Worm (Caenorhabditis elegans) whole organism, mixed stage, embryonic: ENCODE data around the gene pqn-76.

Source experiments
- bed-3 ChIP-seq: fragments of 200-800 bp; sonication (Bioruptor generic); optimal IDR thresholded peaks from 3 replicates; lab custom pipeline; 2018; ENCODE audit warnings: mild to moderate bottlenecking, missing genetic modification characterization, moderate library complexity, missing compliant biosample characterization
- blmp-1 ChIP-seq: fragments of 150-350 bp; optimal IDR thresholded peaks from 2 replicates; lab custom pipeline; 2014; ENCODE audit warnings: missing biosample characterization, missing genetic modification characterization
- ceh-43 ChIP-seq: fragments of 200-800 bp; sonication (Bioruptor generic); optimal IDR thresholded peaks from 2 replicates; lab custom pipeline; 2018; ENCODE audit warnings: mild to moderate bottlenecking, missing genetic modification characterization, moderate library complexity, missing compliant biosample characterization
- cnd-1 ChIP-seq: fragments of 200-800 bp; sonication (Bioruptor generic); optimal IDR thresholded peaks from 2 replicates; lab custom pipeline; 2018; ENCODE audit warnings: mild to moderate bottlenecking, missing genetic modification characterization, missing compliant biosample characterization
- elt-3 ChIP-seq: fragments of 150-350 bp; optimal IDR thresholded peaks from 2 replicates; lab custom pipeline; 2014; ENCODE audit warnings: missing biosample characterization, missing genetic modification characterization
- flh-1 ChIP-seq: fragments of 200-800 bp; sonication (Bioruptor generic); optimal IDR thresholded peaks from 2 replicates; lab custom pipeline; 2018; ENCODE audit warnings: mild to moderate bottlenecking, missing genetic modification characterization, moderate library complexity, missing compliant biosample characterization
- hlh-1 ChIP-seq: fragments of 150-350 bp; optimal IDR thresholded peaks from 2 replicates; lab custom pipeline; 2014; ENCODE audit warnings: missing biosample characterization, missing genetic modification reagents, missing genetic modification characterization
- lin-13 ChIP-seq: fragments of 150-350 bp; optimal IDR thresholded peaks from 2 replicates; lab custom pipeline; 2014; ENCODE audit warnings: missing biosample characterization, missing genetic modification characterization
- lsy-2 ChIP-seq: fragments of 150-350 bp; optimal IDR thresholded peaks from 2 replicates; lab custom pipeline; 2014; ENCODE audit warnings: missing biosample characterization, missing genetic modification characterization
- mab-5 ChIP-seq: fragments of 150-350 bp; optimal IDR thresholded peaks from 2 replicates; lab custom pipeline; 2014; ENCODE audit warnings: missing biosample characterization, missing genetic modification characterization
- mep-1 ChIP-seq: fragments of 150-350 bp; optimal IDR thresholded peaks from 2 replicates; lab custom pipeline; 2017; ENCODE audit warnings: missing biosample characterization, missing genetic modification reagents, missing genetic modification characterization, inconsistent platforms
- mls-2 ChIP-seq: sonication (generic microtip); optimal IDR thresholded peaks from 2 replicates; lab custom pipeline; 2016; ENCODE audit warnings: mild to moderate bottlenecking, missing genetic modification characterization, moderate library complexity, missing compliant biosample characterization
- nhr-2 ChIP-seq: fragments of 150-350 bp; optimal IDR thresholded peaks from 2 replicates; lab custom pipeline; 2014; ENCODE audit warnings: missing biosample characterization, missing genetic modification characterization
- nhr-237 ChIP-seq: fragments of 150-350 bp; optimal IDR thresholded peaks from 2 replicates; lab custom pipeline; 2014; ENCODE audit warnings: missing biosample characterization, missing genetic modification characterization
- nhr-28 ChIP-seq: fragments of 150-350 bp; optimal IDR thresholded peaks from 2 replicates; lab custom pipeline; 2014; ENCODE audit warnings: missing biosample characterization, missing genetic modification characterization
- nhr-76 ChIP-seq: sonication (generic microtip); optimal IDR thresholded peaks from 2 replicates; lab custom pipeline; 2017; ENCODE audit warnings: missing biosample characterization, missing genetic modification characterization
- pha-4 ChIP-seq: fragments of 150-350 bp; optimal IDR thresholded peaks from 2 replicates; lab custom pipeline; 2018; ENCODE audit warnings: missing biosample characterization, missing genetic modification reagents, missing genetic modification characterization
- sem-2 ChIP-seq: fragments of 200-800 bp; sonication (Bioruptor generic); optimal IDR thresholded peaks from 2 replicates; lab custom pipeline; 2018; ENCODE audit warnings: mild to moderate bottlenecking, missing genetic modification characterization, missing compliant biosample characterization
- snpc-4 ChIP-seq: fragments of 150-350 bp; optimal IDR thresholded peaks from 2 replicates; lab custom pipeline; 2014; ENCODE audit warnings: missing biosample characterization, missing genetic modification characterization
- tbx-8 ChIP-seq: fragments of 200-800 bp; sonication (Bioruptor generic); optimal IDR thresholded peaks from 2 replicates; lab custom pipeline; 2018; ENCODE audit warnings: mild to moderate bottlenecking, missing genetic modification characterization, moderate library complexity, missing compliant biosample characterization
- unc-120 ChIP-seq: sonication (generic microtip); optimal IDR thresholded peaks from 2 replicates; lab custom pipeline; 2017; ENCODE audit warnings: missing genetic modification characterization, missing compliant biosample characterization; ENCODE audit not compliant: poor library complexity, severe bottlenecking
- unc-39 ChIP-seq: fragments of 150-350 bp; optimal IDR thresholded peaks from 2 replicates; lab custom pipeline; 2014; ENCODE audit warnings: missing biosample characterization, missing genetic modification characterization
- zip-8 ChIP-seq: fragments of 150-350 bp; optimal IDR thresholded peaks from 2 replicates; lab custom pipeline; 2014; ENCODE audit warnings: missing biosample characterization, missing genetic modification characterization
- ztf-11 ChIP-seq: fragments of 150-350 bp; optimal IDR thresholded peaks from 2 replicates; lab custom pipeline; 2014; ENCODE audit warnings: missing biosample characterization, missing genetic modification characterization

Gene pqn-76

DNA sequence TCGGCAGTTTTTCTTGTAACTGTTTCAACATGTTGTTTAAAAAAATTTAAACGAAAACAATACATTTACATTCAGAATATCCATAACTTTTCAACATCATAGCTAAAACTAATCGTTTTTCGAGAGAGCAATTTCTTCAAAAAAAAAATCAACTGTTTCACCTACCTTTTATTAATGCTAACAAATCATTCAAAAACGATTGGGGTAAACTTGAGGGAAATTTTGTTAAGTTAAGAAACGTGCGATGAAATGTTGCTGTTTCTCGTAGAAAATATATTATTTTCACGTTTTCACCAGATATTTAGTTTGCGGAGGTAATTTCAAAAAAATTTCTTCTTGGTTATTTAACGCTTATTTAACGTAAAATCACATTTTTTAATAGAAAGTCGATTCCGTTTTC, 27.5 kb downstream of the pqn-76 start:
- TF ChIP-seq blmp-1 (tag; lab: Kevin White, UChicago), result no peak
- TF ChIP-seq lin-13, result no peak
- no peak for TF ChIP-seq bed-3
- no peak for TF ChIP-seq nhr-28
- no peak for TF ChIP-seq flh-1
- no peak for TF ChIP-seq tbx-8 (GFP tag; lab: Kevin White, UChicago)
- TF ChIP-seq hlh-1, result no peak
- TF ChIP-seq lsy-2, result no peak
- no peak for TF ChIP-seq unc-120
- TF ChIP-seq cnd-1 (tag; lab: Kevin White, UChicago), result no peak

ce11 chrIV:15613141-15613540, 34.3 kb downstream of the pqn-76 start:
- TF ChIP-seq snpc-4, result no peak
- no peak for TF ChIP-seq zip-8 (tag; lab: Kevin White, UChicago)
- TF ChIP-seq unc-39 (tag; lab: Kevin White, UChicago), result no peak
- TF ChIP-seq nhr-76, result no peak
- no peak for TF ChIP-seq cnd-1 (tag; lab: Kevin White, UChicago)
- no peak for TF ChIP-seq elt-3
- TF ChIP-seq mls-2 (tag; lab: Kevin White, UChicago), result no peak
- TF ChIP-seq sem-2, result no peak
- no peak for TF ChIP-seq unc-120
- TF ChIP-seq pha-4 (tag; lab: Kevin White, UChicago), result no peak
- no peak for TF ChIP-seq mab-5 (tag; lab: Kevin White, UChicago)
- TF ChIP-seq mep-1 (tag; lab: Kevin White, UChicago), result no peak
- TF ChIP-seq, all 35 proteins: peak for 0

DNA sequence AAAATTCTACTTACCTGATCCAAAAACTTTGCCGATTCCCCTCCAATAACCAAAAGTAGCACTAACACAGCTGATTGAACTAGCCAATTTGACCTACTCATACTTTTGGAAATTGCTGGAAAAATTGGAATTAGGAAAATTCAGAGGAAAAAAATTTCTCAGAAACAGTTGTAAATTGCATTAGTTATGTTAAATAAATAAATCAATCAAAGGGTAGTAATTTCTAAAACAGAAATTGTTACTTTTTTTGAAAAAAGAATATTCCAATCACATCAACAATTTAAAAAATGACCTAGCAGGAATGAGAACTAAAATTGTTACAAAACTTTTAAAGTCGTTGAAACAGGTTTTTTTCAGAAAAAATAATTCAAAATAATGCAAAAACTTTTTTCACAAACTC, 38.1 kb downstream of the pqn-76 start, which contains the start of gene Y105C5A.8:
Gene Y105C5A.8, minus strand, starts transcription at position 101 of the 400 bp plus-strand sequence.
- no peak for TF ChIP-seq zip-8 (tag; lab: Kevin White, UChicago)
- no peak for TF ChIP-seq mab-5 (tag; lab: Kevin White, UChicago)
- no peak for TF ChIP-seq nhr-237 (tag; lab: Kevin White, UChicago)
- TF ChIP-seq nhr-2, result no peak

DNA sequence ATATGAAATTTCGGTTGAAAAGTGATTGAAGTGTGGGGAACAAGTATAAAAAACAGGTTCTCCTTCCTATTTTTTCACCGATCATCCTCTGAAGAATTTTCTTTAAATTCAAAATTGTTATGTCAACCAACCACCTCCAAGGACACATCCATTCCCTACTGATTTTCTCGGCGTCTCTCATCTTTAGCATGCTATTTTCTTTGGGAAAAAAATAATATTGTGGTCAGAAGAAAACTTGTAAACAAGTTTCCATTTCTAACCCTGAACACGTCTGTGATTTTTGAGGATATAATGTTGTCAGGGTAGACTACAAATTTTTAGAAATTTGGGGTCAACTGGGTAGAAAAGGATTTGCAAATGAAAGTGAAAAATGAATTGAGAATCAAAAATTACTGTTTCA, 38.8 kb downstream of the pqn-76 start:
- TF ChIP-seq blmp-1 (tag; lab: Kevin White, UChicago) (no peak), flh-1 (no peak), lsy-2 (no peak), nhr-28 (no peak), unc-120 (no peak), ztf-11 (no peak), mls-2 (tag; lab: Kevin White, UChicago) (no peak), ceh-43 (GFP tag; lab: Kevin White, UChicago) (no peak)
- TF ChIP-seq, all 35 proteins: peak for 0
